Fruit fly (Drosophila melanogaster) whole organism, embryonic: ENCODE data around the gene pyx.
A peak's percentile ranks its signal among the peaks of the same experiment; 100 is the strongest.

Experiments used
- C15 ChIP-seq: fragments of 200-800 bp; sonication (Bioruptor generic); IDR thresholded peaks from 3 replicates; pipeline ENCODE4 v1.3.6; 2022; ENCODE audit warnings: missing biosample characterization, missing genetic modification characterization
- CG10565 ChIP-seq: fragments of 200-800 bp; sonication (Bioruptor generic); optimal IDR thresholded peaks from 3 replicates; lab custom pipeline; 2016; ENCODE audit warnings: missing biosample characterization, mild to moderate bottlenecking, missing genetic modification characterization
- CG12104 ChIP-seq: fragments of 200-800 bp; sonication (Bioruptor generic); optimal IDR thresholded peaks from 3 replicates; lab custom pipeline; 2016; ENCODE audit warnings: missing biosample characterization, missing genetic modification characterization
- CG12219 ChIP-seq: fragments of 200-800 bp; sonication (Bioruptor generic); optimal IDR thresholded peaks from 3 replicates; lab custom pipeline; 2018; ENCODE audit warnings: missing biosample characterization, mild to moderate bottlenecking, missing genetic modification characterization
- CG13296 ChIP-seq: fragments of 200-800 bp; sonication (Bioruptor generic); optimal IDR thresholded peaks from 3 replicates; lab custom pipeline; 2018; ENCODE audit warnings: missing biosample characterization, mild to moderate bottlenecking, missing genetic modification characterization
- CG13624 ChIP-seq: fragments of 200-800 bp; sonication (Bioruptor generic); optimal IDR thresholded peaks from 2 replicates; lab custom pipeline; 2016; ENCODE audit warnings: missing biosample characterization, missing genetic modification characterization
- CG14050 ChIP-seq: fragments of 200-800 bp; sonication (Bioruptor generic); IDR thresholded peaks from 3 replicates; pipeline ENCODE4 v1.3.6; 2022; ENCODE audit warnings: missing biosample characterization, missing genetic modification characterization
- CG14860 ChIP-seq: fragments of 200-800 bp; sonication (Bioruptor generic); IDR thresholded peaks from 3 replicates; pipeline ENCODE4 v1.3.6; 2022; ENCODE audit warnings: missing biosample characterization, missing genetic modification characterization; ENCODE audit not compliant: partially characterized antibody
- CG15601 ChIP-seq: fragments of 200-800 bp; sonication (Bioruptor generic); optimal IDR thresholded peaks from 3 replicates; lab custom pipeline; 2019; ENCODE audit warnings: missing biosample characterization, mild to moderate bottlenecking, missing genetic modification characterization, moderate library complexity
- CG2120 ChIP-seq: fragments of 200-800 bp; sonication (Bioruptor generic); optimal IDR thresholded peaks from 3 replicates; lab custom pipeline; 2016; ENCODE audit warnings: missing biosample characterization, missing genetic modification characterization
- CG2712 ChIP-seq: fragments of 200-800 bp; optimal IDR thresholded peaks from 3 replicates; lab custom pipeline; 2019; ENCODE audit warnings: missing biosample characterization, mild to moderate bottlenecking, missing genetic modification characterization, moderate library complexity
- CG32772 ChIP-seq: fragments of 200-800 bp; sonication (Bioruptor generic); IDR thresholded peaks from 2 replicates; pipeline ENCODE4 v1.3.6; 2022; ENCODE audit warnings: missing biosample characterization, missing genetic modification characterization
- CG34224 ChIP-seq: fragments of 200-800 bp; sonication (Bioruptor generic); IDR thresholded peaks from 3 replicates; pipeline ENCODE4 v1.3.6; 2022; ENCODE audit warnings: missing biosample characterization, missing genetic modification characterization; ENCODE audit not compliant: partially characterized antibody
- CG3847 ChIP-seq: fragments of 200-800 bp; sonication (Bioruptor generic); IDR thresholded peaks from 2 replicates; pipeline ENCODE4 v1.3.6; 2022; ENCODE audit warnings: missing biosample characterization, missing genetic modification characterization
- CG3995 ChIP-seq: fragments of 200-800 bp; sonication (Bioruptor generic); optimal IDR thresholded peaks from 3 replicates; lab custom pipeline; 2016; ENCODE audit warnings: missing biosample characterization, missing genetic modification characterization
- CG42726 ChIP-seq: fragments of 200-800 bp; sonication (Bioruptor generic); IDR thresholded peaks from 2 replicates; pipeline ENCODE4 v1.3.6; 2022; ENCODE audit warnings: missing biosample characterization, missing genetic modification characterization; ENCODE audit not compliant: partially characterized antibody
- CG6272 ChIP-seq: fragments of 200-800 bp; sonication (Bioruptor generic); IDR thresholded peaks from 2 replicates; pipeline ENCODE4 v1.3.6; 2022; ENCODE audit warnings: missing biosample characterization, missing genetic modification characterization
- CG7928 ChIP-seq: fragments of 200-800 bp; sonication (Bioruptor generic); optimal IDR thresholded peaks from 2 replicates; lab custom pipeline; 2017; ENCODE audit warnings: missing biosample characterization, mild to moderate bottlenecking, missing genetic modification characterization
- CG7963 ChIP-seq: fragments of 200-800 bp; sonication (Bioruptor generic); IDR thresholded peaks from 3 replicates; pipeline ENCODE4 v1.3.6; 2022; ENCODE audit warnings: missing biosample characterization, missing genetic modification characterization; ENCODE audit not compliant: partially characterized antibody
- CG9609 ChIP-seq: fragments of 200-800 bp; sonication (Bioruptor generic); optimal IDR thresholded peaks from 3 replicates; lab custom pipeline; 2016; ENCODE audit warnings: missing biosample characterization, missing genetic modification characterization
- Camta ChIP-seq: fragments of 200-800 bp; sonication (Bioruptor generic); optimal IDR thresholded peaks from 2 replicates; lab custom pipeline; 2016; ENCODE audit warnings: missing biosample characterization, missing genetic modification characterization
- CoRest ChIP-seq: fragments of 200-800 bp; sonication (Bioruptor generic); optimal IDR thresholded peaks from 3 replicates; lab custom pipeline; 2018; ENCODE audit warnings: missing biosample characterization, mild to moderate bottlenecking, missing genetic modification characterization, moderate library complexity
- D ChIP-seq, 2 experiments: fragments of 200-800 bp in 1 of 2; fragments of >200 bp in 1 of 2; sonication (Bioruptor generic) in 1 of 2; optimal IDR thresholded peaks; 2 replicates in 1 of 2; 3 replicates in 1 of 2; lab custom pipeline; 2017; ENCODE audit warnings: mild to moderate bottlenecking in 1 of 2, missing biosample characterization in 1 of 2, missing genetic modification characterization in 1 of 2, missing genetic modification reagents in 1 of 2
- Dip3 ChIP-seq: fragments of 200-800 bp; sonication (Bioruptor generic); optimal IDR thresholded peaks from 3 replicates; lab custom pipeline; 2016; ENCODE audit warnings: missing biosample characterization, missing genetic modification characterization
- E2f2 ChIP-seq: fragments of 200-800 bp; sonication (Bioruptor generic); IDR thresholded peaks from 2 replicates; pipeline ENCODE4 v1.3.6; 2022; ENCODE audit warnings: missing biosample characterization, missing genetic modification characterization
- ERR ChIP-seq: fragments of 200-800 bp; sonication (Bioruptor generic); optimal IDR thresholded peaks from 2 replicates; lab custom pipeline; 2016; ENCODE audit warnings: missing biosample characterization, missing genetic modification characterization
- Gsc ChIP-seq: fragments of 200-800 bp; sonication (Bioruptor generic); IDR thresholded peaks from 2 replicates; pipeline ENCODE4 v1.3.6; 2022; ENCODE audit warnings: missing biosample characterization, missing genetic modification characterization
- Jarid2 ChIP-seq: fragments of 200-800 bp; sonication (Bioruptor generic); optimal IDR thresholded peaks from 3 replicates; lab custom pipeline; 2017; ENCODE audit warnings: mild to moderate bottlenecking, missing biosample characterization, missing genetic modification reagents, missing genetic modification characterization
- Med ChIP-seq: fragments of 200-800 bp; sonication (Bioruptor generic); peaks from one replicate; lab custom pipeline; 2016; ENCODE audit warnings: missing biosample characterization, missing genetic modification characterization, mild to moderate bottlenecking, inconsistent platforms, moderate library complexity
- Mrtf ChIP-seq: fragments of 200-800 bp; sonication (Bioruptor generic); IDR thresholded peaks from 3 replicates; pipeline ENCODE4 v1.3.6; 2022; ENCODE audit warnings: missing biosample characterization, missing genetic modification characterization
- Opbp ChIP-seq: fragments of 200-800 bp; sonication (Bioruptor generic); IDR thresholded peaks from 3 replicates; pipeline ENCODE4 v1.3.6; 2022; ENCODE audit warnings: missing biosample characterization, missing genetic modification characterization; ENCODE audit not compliant: partially characterized antibody
- Vsx1 ChIP-seq: fragments of 200-800 bp; sonication (Bioruptor generic); optimal IDR thresholded peaks from 2 replicates; lab custom pipeline; 2017; ENCODE audit warnings: missing biosample characterization, mild to moderate bottlenecking, missing genetic modification characterization, missing genetic modification reagents
- Xbp1 ChIP-seq: fragments of 200-800 bp; sonication (Bioruptor generic); optimal IDR thresholded peaks from 3 replicates; lab custom pipeline; 2016; ENCODE audit warnings: missing biosample characterization, mild to moderate bottlenecking, missing genetic modification characterization
- bsh ChIP-seq, 2 experiments: fragments of 200-800 bp; sonication (Bioruptor generic); optimal IDR thresholded peaks; 2 replicates each; lab custom pipeline; 2017 to 2018; ENCODE audit warnings: mild to moderate bottlenecking in 2 of 2, missing biosample characterization in 2 of 2, missing genetic modification characterization in 2 of 2, moderate library complexity in 1 of 2
- dan ChIP-seq: fragments of 200-800 bp; sonication (Bioruptor generic); IDR thresholded peaks from 2 replicates; pipeline ENCODE4 v1.3.6; 2022; ENCODE audit warnings: missing biosample characterization, missing genetic modification characterization
- fd3F ChIP-seq: fragments of 200-800 bp; sonication (Bioruptor generic); optimal IDR thresholded peaks from 2 replicates; lab custom pipeline; 2018; ENCODE audit warnings: missing biosample characterization, mild to moderate bottlenecking, missing genetic modification characterization, moderate library complexity
- grn ChIP-seq: fragments of 200-800 bp; sonication (Bioruptor generic); optimal IDR thresholded peaks from 3 replicates; lab custom pipeline; 2017; ENCODE audit warnings: missing biosample characterization, missing genetic modification characterization
- hbn ChIP-seq: fragments of 200-800 bp; sonication (Bioruptor generic); IDR thresholded peaks from 2 replicates; pipeline ENCODE4 v1.3.6; 2022; ENCODE audit warnings: missing biosample characterization, missing genetic modification characterization; ENCODE audit not compliant: partially characterized antibody
- hth ChIP-seq: fragments of >200 bp; optimal IDR thresholded peaks from 2 replicates; lab custom pipeline; 2017; ENCODE audit warnings: inconsistent platforms
- ken ChIP-seq: fragments of 200-800 bp; sonication (Bioruptor generic); IDR thresholded peaks from 3 replicates; pipeline ENCODE4 v1.3.6; 2022; ENCODE audit warnings: missing biosample characterization, missing genetic modification characterization
- klu ChIP-seq: fragments of 200-800 bp; sonication (Bioruptor generic); IDR thresholded peaks from 2 replicates; pipeline ENCODE4 v1.3.6; 2022; ENCODE audit warnings: missing biosample characterization, missing genetic modification characterization
- oc ChIP-seq: fragments of 200-800 bp; sonication (Bioruptor generic); optimal IDR thresholded peaks from 2 replicates; lab custom pipeline; 2018; ENCODE audit warnings: missing biosample characterization, mild to moderate bottlenecking, missing genetic modification characterization, moderate library complexity
- pfk ChIP-seq: fragments of 200-800 bp; sonication (Bioruptor generic); optimal IDR thresholded peaks from 2 replicates; lab custom pipeline; 2018; ENCODE audit warnings: missing biosample characterization, mild to moderate bottlenecking, missing genetic modification characterization, moderate library complexity
- prd ChIP-seq, 3 experiments: fragments of >200 bp in 2 of 3; fragments of 200-800 bp in 1 of 3; sonication (Bioruptor generic) in 1 of 3; optimal IDR thresholded peaks in 2 of 3; IDR thresholded peaks in 1 of 3; 2 replicates in 2 of 3; 3 replicates in 1 of 3; pipeline versions ENCODE4 v1.3.6 to Lab custom; 2017 to 2022; ENCODE audit warnings: missing biosample characterization in 1 of 3, missing genetic modification characterization in 1 of 3
- sens ChIP-seq: fragments of 200-800 bp; sonication (Bioruptor generic); peaks from one replicate; lab custom pipeline; 2016; ENCODE audit warnings: missing biosample characterization, missing genetic modification characterization
- seq ChIP-seq: fragments of 200-800 bp; sonication (Bioruptor generic); IDR thresholded peaks from 2 replicates; pipeline ENCODE4 v1.3.6; 2022; ENCODE audit warnings: missing biosample characterization, missing genetic modification characterization
- so ChIP-seq: fragments of 200-800 bp; sonication (Bioruptor generic); IDR thresholded peaks from 3 replicates; pipeline ENCODE4 v1.3.6; 2022; ENCODE audit warnings: missing biosample characterization, missing genetic modification characterization
- tna ChIP-seq: fragments of 200-800 bp; sonication (Bioruptor generic); IDR thresholded peaks from 2 replicates; pipeline ENCODE4 v1.3.6; 2022; ENCODE audit warnings: missing biosample characterization, missing genetic modification characterization; ENCODE audit not compliant: partially characterized antibody
- ttk ChIP-seq: fragments of 200-800 bp; sonication (Bioruptor generic); IDR thresholded peaks from 2 replicates; pipeline ENCODE4 v2.1.2; 2022; ENCODE audit warnings: missing biosample characterization, missing genetic modification characterization
- tup ChIP-seq: fragments of 200-800 bp; sonication (Bioruptor generic); optimal IDR thresholded peaks from 2 replicates; lab custom pipeline; 2016; ENCODE audit warnings: missing biosample characterization, mild to moderate bottlenecking, missing genetic modification characterization, moderate library complexity
- zen ChIP-seq: fragments of 200-800 bp; sonication (Bioruptor generic); optimal IDR thresholded peaks from 3 replicates; lab custom pipeline; 2018; ENCODE audit warnings: missing biosample characterization, mild to moderate bottlenecking, missing genetic modification characterization, moderate library complexity

Gene pyx

DNA sequence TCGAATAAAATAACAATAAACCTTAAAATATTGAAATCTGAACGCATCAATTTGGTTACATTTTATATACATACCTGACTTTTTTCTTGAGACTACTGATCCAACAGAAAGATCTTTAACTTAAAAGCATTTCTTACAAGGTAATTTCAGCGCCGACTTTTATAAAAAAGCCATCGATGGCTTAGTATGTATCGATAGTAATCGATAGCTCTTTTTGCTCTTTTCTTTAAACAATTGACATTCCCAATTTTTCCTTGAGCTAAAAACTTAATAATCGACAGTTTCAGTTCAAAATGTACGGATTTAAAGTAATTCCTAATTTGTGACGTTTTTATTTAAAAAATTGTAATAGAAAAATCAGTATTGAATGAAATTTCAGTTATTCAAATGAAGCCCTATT lies 48.4 kb downstream of the pyx start (continued):
- peak; percentile 92 for TF ChIP-seq CG34224 (GFP tag; lab: Robert Waterston, UW)
- TF ChIP-seq CG9609 (GFP tag; lab: Kevin White, UChicago), result no peak
- no peak for TF ChIP-seq prd (optimal IDR thresholded peaks at IDR 0.05; lab: Kevin White, UChicago)
- no peak for TF ChIP-seq prd (GFP tag; IDR thresholded peaks at IDR 0.05; lab: Robert Waterston, UW)
- no peak for TF ChIP-seq CG7928
- no peak for TF ChIP-seq CG3995 (GFP tag; lab: Kevin White, UChicago)
- TF ChIP-seq CG3847 (GFP tag; lab: Robert Waterston, UW), result no peak
- no peak for TF ChIP-seq CG32772 (GFP tag; lab: Robert Waterston, UW)
- TF ChIP-seq ttk (GFP tag; lab: Robert Waterston, UW), result no peak
- no peak for TF ChIP-seq Gsc (GFP tag; lab: Robert Waterston, UW)
- TF ChIP-seq Camta (GFP tag; lab: Kevin White, UChicago), result no peak
- TF ChIP-seq Jarid2 (GFP tag; lab: Kevin White, UChicago), result no peak
- peak; percentile 92 for TF ChIP-seq Opbp (GFP tag; lab: Robert Waterston, UW)
- TF ChIP-seq C15, result no peak
- no peak for TF ChIP-seq bsh (GFP tag; optimal IDR thresholded peaks at IDR 0.05; lab: Kevin White, UChicago)
- no peak for TF ChIP-seq dan (GFP tag; lab: Robert Waterston, UW)
- TF ChIP-seq seq, result no peak
- peak; percentile 94 for TF ChIP-seq hbn
- TF ChIP-seq ERR (GFP tag; lab: Kevin White, UChicago), result no peak
- no peak for TF ChIP-seq ken (GFP tag; lab: Robert Waterston, UW)
- TF ChIP-seq CG10565, result no peak
- peak; percentile 88 for TF ChIP-seq E2f2 (GFP tag; lab: Robert Waterston, UW)
- TF ChIP-seq Med (GFP tag; lab: Kevin White, UChicago), result peak; percentile 65
- no peak for TF ChIP-seq klu (GFP tag; lab: Robert Waterston, UW)
- no peak for TF ChIP-seq tup
- no peak for TF ChIP-seq CG12219 (GFP tag; lab: Kevin White, UChicago)
- TF ChIP-seq hth (lab: Kevin White, UChicago), result no peak
- TF ChIP-seq D (optimal IDR thresholded peaks at IDR 0.05; lab: Kevin White, UChicago), result no peak
- no peak for TF ChIP-seq D (GFP tag; optimal IDR thresholded peaks at IDR 0.05; lab: Kevin White, UChicago)
- TF ChIP-seq CoRest, result peak; percentile 14
- peak; percentile 88 for TF ChIP-seq tna (GFP tag; lab: Robert Waterston, UW)
- TF ChIP-seq so, result no peak
- no peak for TF ChIP-seq Vsx1 (GFP tag; lab: Kevin White, UChicago)
- TF ChIP-seq Dip3 (GFP tag; lab: Kevin White, UChicago), result no peak
- peak; percentile 70 for TF ChIP-seq sens (GFP tag; lab: Kevin White, UChicago)
- TF ChIP-seq CG42726 (GFP tag; lab: Robert Waterston, UW), result peak; percentile 86
- no peak for TF ChIP-seq CG15601 (tag; lab: Kevin White, UChicago)
- no peak for TF ChIP-seq oc (tag; lab: Kevin White, UChicago)
- no peak for TF ChIP-seq pfk (GFP tag; lab: Kevin White, UChicago)
- TF ChIP-seq CG13296 (GFP tag; lab: Kevin White, UChicago), result peak; percentile 17
- TF ChIP-seq grn, result no peak
- TF ChIP-seq CG2120 (GFP tag; lab: Kevin White, UChicago), result peak; percentile 28
- TF ChIP-seq CG13624 (GFP tag; lab: Kevin White, UChicago), result no peak
- no peak for TF ChIP-seq zen
- no peak for TF ChIP-seq CG12104 (GFP tag; lab: Kevin White, UChicago)
- peak; percentile 79 for TF ChIP-seq CG7963 (GFP tag; lab: Robert Waterston, UW)
- TF ChIP-seq CG2712 (tag; lab: Kevin White, UChicago), result peak; percentile 3
- no peak for TF ChIP-seq CG14050 (GFP tag; lab: Robert Waterston, UW)
- peak; percentile 85 for TF ChIP-seq CG14860 (GFP tag; lab: Robert Waterston, UW)
- no peak for TF ChIP-seq Mrtf (GFP tag; lab: Robert Waterston, UW)
- no peak for TF ChIP-seq fd3F (GFP tag; lab: Kevin White, UChicago)
- no peak for TF ChIP-seq CG6272 (GFP tag; lab: Robert Waterston, UW)
- no peak for TF ChIP-seq Xbp1 (GFP tag; lab: Kevin White, UChicago)
